Fruit fly (Drosophila melanogaster): ENCODE data around the gene CG4362.

The CG4362 gene

DNA sequence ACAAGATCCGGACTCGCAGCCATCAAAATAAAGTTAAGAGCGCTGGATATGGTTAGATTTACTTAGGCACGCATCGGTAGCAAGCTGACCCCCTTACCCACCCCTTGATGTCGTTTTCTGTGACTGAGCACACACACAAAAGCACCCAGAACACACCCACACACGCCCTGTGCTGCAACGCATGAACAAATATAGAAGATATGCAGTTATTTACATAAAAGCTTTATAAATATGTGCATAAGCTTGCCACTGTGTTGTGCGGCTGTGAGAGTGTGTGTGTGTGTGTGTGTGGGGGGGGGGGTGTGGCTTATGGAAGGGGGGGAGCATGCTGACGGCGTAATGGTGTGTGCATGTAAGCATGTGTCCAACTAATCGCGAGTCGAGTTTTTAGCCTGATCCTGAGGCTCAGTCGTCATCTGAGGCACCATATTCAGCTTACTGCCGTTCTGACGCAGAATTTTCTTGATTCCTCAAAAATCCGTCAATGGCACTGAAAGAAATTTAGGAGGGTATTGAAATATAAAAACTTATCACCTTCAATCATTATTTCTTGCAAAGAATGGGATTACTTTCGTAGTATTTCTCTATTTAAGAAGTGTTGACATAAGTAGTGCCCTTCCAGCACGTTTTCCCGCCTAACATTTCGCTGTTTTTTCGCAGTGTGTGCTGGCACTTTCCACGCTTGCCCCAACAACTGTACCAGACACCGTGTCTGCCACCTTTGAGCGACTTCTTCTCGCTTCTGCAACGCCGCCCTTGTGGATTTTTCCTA lies 21.5 kb downstream of the CG4362 start (continued):
- TF ChIP-seq CG12071 (GFP tag; optimal IDR thresholded peaks at IDR 0.05): peak; percentile 73
- TF ChIP-seq Deaf1 (tag; optimal IDR thresholded peaks at IDR 0.05): no peak
- TF ChIP-seq Blimp-1 (GFP tag; optimal IDR thresholded peaks at IDR 0.05): peak; percentile 87
- TF ChIP-seq Abd-B (GFP tag; optimal IDR thresholded peaks at IDR 0.05): no peak
- no peak for TF ChIP-seq CHES-1-like (GFP tag; optimal IDR thresholded peaks at IDR 0.05)
- no peak for TF ChIP-seq Ravus (GFP tag; IDR thresholded peaks at IDR 0.05)
- TF ChIP-seq CG34422 (GFP tag; IDR thresholded peaks at IDR 0.05): no peak
- no peak for TF ChIP-seq hth (optimal IDR thresholded peaks at IDR 0.05)
- no peak for TF ChIP-seq CG3847 (GFP tag; IDR thresholded peaks at IDR 0.05)
- no peak for TF ChIP-seq Adf1 (GFP tag; IDR thresholded peaks at IDR 0.05)
- TF ChIP-seq CrebB (tag; optimal IDR thresholded peaks at IDR 0.05): peak; percentile 19
- TF ChIP-seq jumu (GFP tag; optimal IDR thresholded peaks at IDR 0.05): peak; percentile 47
- TF ChIP-seq Dip2 (GFP tag; IDR thresholded peaks at IDR 0.05): no peak
- TF ChIP-seq pzg (GFP tag; optimal IDR thresholded peaks at IDR 0.05): no peak
- TF ChIP-seq onecut (GFP tag; IDR thresholded peaks at IDR 0.05): peak; percentile 48
- TF ChIP-seq Max (GFP tag; optimal IDR thresholded peaks at IDR 0.05): no peak
- no peak for TF ChIP-seq Usf (GFP tag; optimal IDR thresholded peaks at IDR 0.05)
- no peak for TF ChIP-seq gce (GFP tag; IDR thresholded peaks at IDR 0.05)
- no peak for TF ChIP-seq CG12744 (GFP tag; optimal IDR thresholded peaks at IDR 0.05)
- TF ChIP-seq CG17612 (GFP tag; IDR thresholded peaks at IDR 0.05): no peak
- no peak for TF ChIP-seq fru (optimal IDR thresholded peaks at IDR 0.05)
- TF ChIP-seq CG5953 (GFP tag; IDR thresholded peaks at IDR 0.05): peak; percentile 78
- TF ChIP-seq unpg (GFP tag; optimal IDR thresholded peaks at IDR 0.05): peak; percentile 49
- TF ChIP-seq stc (GFP tag; IDR thresholded peaks at IDR 0.05): no peak
- TF ChIP-seq wor (GFP tag; IDR thresholded peaks at IDR 0.05): no peak
- TF ChIP-seq CG3407 (GFP tag; optimal IDR thresholded peaks at IDR 0.05): peak; percentile 93
- no peak for TF ChIP-seq CG8359 (GFP tag; optimal IDR thresholded peaks at IDR 0.05; ENCODE audit: borderline replicate concordance)
- no peak for TF ChIP-seq CG9215 (GFP tag; IDR thresholded peaks at IDR 0.05)
- TF ChIP-seq prd (optimal IDR thresholded peaks at IDR 0.05): no peak
- TF ChIP-seq prd (GFP tag; IDR thresholded peaks at IDR 0.05): peak; percentile 64; the same call in 2 of the 3 replicates
- TF ChIP-seq CG30403 (GFP tag; optimal IDR thresholded peaks at IDR 0.05): peak; percentile 1
- peak; percentile 75 for TF ChIP-seq grn (GFP tag; optimal IDR thresholded peaks at IDR 0.05)
- no peak for TF ChIP-seq Lpt (GFP tag; optimal IDR thresholded peaks at IDR 0.05)
- TF ChIP-seq lab (GFP tag; optimal IDR thresholded peaks at IDR 0.05): peak; percentile 18
- no peak; the same call in 1 of the 2 replicates for TF ChIP-seq CG32532 (GFP tag; IDR thresholded peaks at IDR 0.05)
- TF ChIP-seq mam (GFP tag; optimal IDR thresholded peaks at IDR 0.05): no peak
- TF ChIP-seq Mrtf (GFP tag; IDR thresholded peaks at IDR 0.05): no peak
- TF ChIP-seq MBD-R2 (GFP tag; IDR thresholded peaks at IDR 0.05): no peak
- peak; percentile 45; the same call in 1 of the 2 replicates for TF ChIP-seq CG4360 (GFP tag; IDR thresholded peaks at IDR 0.05)
- peak; percentile 62 for TF ChIP-seq tap (tag; optimal IDR thresholded peaks at IDR 0.05)
- no peak for TF ChIP-seq CG7357 (GFP tag; IDR thresholded peaks at IDR 0.05)
- no peak for TF ChIP-seq vfl (GFP tag; optimal IDR thresholded peaks at IDR 0.05)
- TF ChIP-seq Dbx (GFP tag; IDR thresholded peaks at IDR 0.05): no peak
- TF ChIP-seq CG1233 (GFP tag; optimal IDR thresholded peaks at IDR 0.05): peak; percentile 14
- peak; percentile 50 for TF ChIP-seq CG8924 (tag; optimal IDR thresholded peaks at IDR 0.05)
- TF ChIP-seq CG7786 (GFP tag; optimal IDR thresholded peaks at IDR 0.05): no peak
- peak; percentile 41; the same call in 1 of the 2 replicates for TF ChIP-seq ranshi (GFP tag; IDR thresholded peaks at IDR 0.05)
- no peak for TF ChIP-seq CG31224 (GFP tag; IDR thresholded peaks at IDR 0.05)
- TF ChIP-seq row (GFP tag; IDR thresholded peaks at IDR 0.05): no peak
- no peak for TF ChIP-seq fu2 (GFP tag; optimal IDR thresholded peaks at IDR 0.05)
- no peak for TF ChIP-seq emc (GFP tag; optimal IDR thresholded peaks at IDR 0.05)
- TF ChIP-seq dan (GFP tag; IDR thresholded peaks at IDR 0.05): no peak
- TF ChIP-seq CTCF (GFP tag; optimal IDR thresholded peaks at IDR 0.05): no peak
